Fruit fly (Drosophila melanogaster) whole organism, adult: ENCODE measurements around the gene Tsp.

Experiments used
- CG11617 ChIP-seq: fragments of 200-800 bp; sonication (Bioruptor generic); optimal IDR thresholded peaks from 2 replicates; lab custom pipeline; 2017; ENCODE audit warnings: mild to moderate bottlenecking, missing biosample characterization, missing genetic modification reagents, missing genetic modification characterization
- CG12768 ChIP-seq: fragments of 200-800 bp; sonication (Bioruptor generic); optimal IDR thresholded peaks from 2 replicates; lab custom pipeline; 2017; ENCODE audit warnings: missing biosample characterization, missing genetic modification characterization, mild to moderate bottlenecking, moderate library complexity, missing genetic modification reagents
- CG14711 ChIP-seq: fragments of 200-800 bp; sonication (Bioruptor generic); optimal IDR thresholded peaks from 2 replicates; lab custom pipeline; 2018; ENCODE audit warnings: missing biosample characterization, mild to moderate bottlenecking, missing genetic modification characterization, moderate library complexity
- CG1620 ChIP-seq: fragments of 200-800 bp; sonication (Bioruptor generic); optimal IDR thresholded peaks from 2 replicates; lab custom pipeline; 2016; ENCODE audit warnings: missing biosample characterization, missing genetic modification characterization
- CG33017 ChIP-seq: fragments of 200-800 bp; sonication (Bioruptor generic); optimal IDR thresholded peaks from 2 replicates; lab custom pipeline; 2018; ENCODE audit warnings: missing biosample characterization, mild to moderate bottlenecking, missing genetic modification characterization, moderate library complexity
- CG5204 ChIP-seq: fragments of 200-800 bp; sonication (Bioruptor generic); optimal IDR thresholded peaks from 2 replicates; lab custom pipeline; 2016; ENCODE audit warnings: missing biosample characterization, missing genetic modification characterization
- CG7045 ChIP-seq: fragments of 200-800 bp; sonication (Bioruptor generic); optimal IDR thresholded peaks from 2 replicates; lab custom pipeline; 2017; ENCODE audit warnings: missing biosample characterization, mild to moderate bottlenecking, missing genetic modification characterization
- CG7101 ChIP-seq: fragments of 200-800 bp; sonication (Bioruptor generic); optimal IDR thresholded peaks from 2 replicates; lab custom pipeline; 2018; ENCODE audit warnings: missing biosample characterization, mild to moderate bottlenecking, missing genetic modification characterization, moderate library complexity
- Clk ChIP-seq: fragments of 200-800 bp; sonication (Bioruptor generic); optimal IDR thresholded peaks from 2 replicates; lab custom pipeline; 2017; ENCODE audit warnings: missing biosample characterization, missing genetic modification characterization
- Crg-1 ChIP-seq: fragments of 200-800 bp; sonication (Bioruptor generic); optimal IDR thresholded peaks from 2 replicates; lab custom pipeline; 2016; ENCODE audit warnings: missing biosample characterization, missing genetic modification characterization
- Hr96 ChIP-seq: fragments of 200-800 bp; sonication (Bioruptor generic); optimal IDR thresholded peaks from 2 replicates; lab custom pipeline; 2016; ENCODE audit warnings: missing biosample characterization, missing genetic modification characterization
- Mnt ChIP-seq: fragments of 200-800 bp; sonication (Bioruptor generic); optimal IDR thresholded peaks from 2 replicates; lab custom pipeline; 2016; ENCODE audit warnings: missing biosample characterization, mild to moderate bottlenecking, missing genetic modification characterization
- bab1 ChIP-seq: fragments of 200-800 bp; sonication (Bioruptor generic); optimal IDR thresholded peaks from 3 replicates; lab custom pipeline; 2019; ENCODE audit warnings: missing biosample characterization, mild to moderate bottlenecking, missing genetic modification characterization, moderate library complexity
- cic ChIP-seq: fragments of 200-800 bp; sonication (Bioruptor generic); optimal IDR thresholded peaks from 2 replicates; lab custom pipeline; 2017; ENCODE audit warnings: missing biosample characterization, mild to moderate bottlenecking, missing genetic modification characterization, moderate library complexity
- cnc ChIP-seq, 2 experiments: fragments of >200 bp; optimal IDR thresholded peaks; 2 replicates each; lab custom pipeline; 2017
- kay ChIP-seq: fragments of 200-800 bp; sonication (Bioruptor generic); peaks from one replicate; lab custom pipeline; 2016; ENCODE audit warnings: missing biosample characterization, missing genetic modification characterization, borderline replicate concordance
- ovo ChIP-seq: fragments of 200-800 bp; sonication (Bioruptor generic); optimal IDR thresholded peaks from 2 replicates; lab custom pipeline; 2016; ENCODE audit warnings: missing biosample characterization, missing genetic modification characterization
- pad ChIP-seq: fragments of 200-800 bp; sonication (Bioruptor generic); optimal IDR thresholded peaks from 3 replicates; lab custom pipeline; 2017; ENCODE audit warnings: missing biosample characterization, missing genetic modification characterization, mild to moderate bottlenecking, moderate library complexity, missing genetic modification reagents
- tj ChIP-seq: fragments of 200-800 bp; sonication (Bioruptor generic); optimal IDR thresholded peaks from 3 replicates; lab custom pipeline; 2017; ENCODE audit warnings: missing biosample characterization, mild to moderate bottlenecking, missing genetic modification characterization, moderate library complexity
- toe ChIP-seq: fragments of 200-800 bp; sonication (Bioruptor generic); optimal IDR thresholded peaks from 2 replicates; lab custom pipeline; 2016; ENCODE audit warnings: missing biosample characterization, missing genetic modification characterization

Tsp gene

dm6 chr2L:6673211-6674012 lies 35.5 kb downstream of the Tsp start, which contains the start of gene Spn27A:
Spn27A (minus strand) TSS chr2L:6673347.
- no peak for TF ChIP-seq kay
- TF ChIP-seq cic (GFP tag; lab: Kevin White, UChicago) = peak; percentile 62
- TF ChIP-seq CG14711 (tag; lab: Kevin White, UChicago) = peak; percentile 61
- TF ChIP-seq Hr96 (GFP tag; lab: Kevin White, UChicago) = no peak
- TF ChIP-seq cnc (optimal IDR thresholded peaks at IDR 0.05; lab: Kevin White, UChicago) = peak; percentile 29 to 75
- TF ChIP-seq Crg-1 (GFP tag; lab: Kevin White, UChicago) = peak; percentile 64
- TF ChIP-seq CG11617 (GFP tag; lab: Kevin White, UChicago) = peak; percentile 72
- TF ChIP-seq CG5204 (GFP tag; lab: Kevin White, UChicago) = no peak
- TF ChIP-seq CG7045 (GFP tag; lab: Kevin White, UChicago) = peak; percentile 79
- TF ChIP-seq CG7101 = peak; percentile 64
- TF ChIP-seq pad = peak; percentile 97
- no peak for TF ChIP-seq toe
- TF ChIP-seq CG33017 (tag; lab: Kevin White, UChicago) = peak; percentile 11
- TF ChIP-seq Clk (GFP tag; lab: Kevin White, UChicago) = peak; percentile 68
- TF ChIP-seq Mnt (GFP tag; lab: Kevin White, UChicago) = peak; percentile 64
- TF ChIP-seq bab1 (GFP tag; lab: Kevin White, UChicago) = peak; percentile 39
- peak; percentile 66 for TF ChIP-seq CG1620 (GFP tag; lab: Kevin White, UChicago)
- peak; percentile 68 for TF ChIP-seq tj (GFP tag; lab: Kevin White, UChicago)
- TF ChIP-seq CG12768 (GFP tag; lab: Kevin White, UChicago) = peak; percentile 70
- TF ChIP-seq ovo (GFP tag; lab: Kevin White, UChicago) = peak; percentile 41

dm6 chr2L:6671409-6671808 lies 37.5 kb downstream of the Tsp start:
- TF ChIP-seq Hr96 (GFP tag; lab: Kevin White, UChicago) (no peak), Crg-1 (GFP tag; lab: Kevin White, UChicago) (no peak), CG12768 (GFP tag; lab: Kevin White, UChicago) (no peak), cnc (optimal IDR thresholded peaks at IDR 0.05; lab: Kevin White, UChicago) (no peak), cic (GFP tag; lab: Kevin White, UChicago) (no peak), bab1 (GFP tag; lab: Kevin White, UChicago) (no peak), CG5204 (GFP tag; lab: Kevin White, UChicago) (no peak), CG14711 (tag; lab: Kevin White, UChicago) (no peak), ovo (GFP tag; lab: Kevin White, UChicago) (no peak), CG33017 (tag; lab: Kevin White, UChicago) (no peak), CG7045 (GFP tag; lab: Kevin White, UChicago) (no peak), CG1620 (GFP tag; lab: Kevin White, UChicago) (no peak), pad (no peak), CG11617 (GFP tag; lab: Kevin White, UChicago) (no peak), Clk (GFP tag; lab: Kevin White, UChicago) (no peak), CG7101 (no peak)

- TF ChIP-seq Crg-1 (GFP tag; lab: Kevin White, UChicago) (peak; percentile 16), Hr96 (GFP tag; lab: Kevin White, UChicago) (peak; percentile 25), CG11617 (GFP tag; lab: Kevin White, UChicago) (peak; percentile 64), cic (GFP tag; lab: Kevin White, UChicago) (peak; percentile 72), tj (GFP tag; lab: Kevin White, UChicago) (peak; percentile 84), CG7101 (peak; percentile 63), CG5204 (GFP tag; lab: Kevin White, UChicago) (no peak), CG7045 (GFP tag; lab: Kevin White, UChicago) (peak; percentile 6), CG14711 (tag; lab: Kevin White, UChicago) (peak; percentile 23), pad (no peak), ovo (GFP tag; lab: Kevin White, UChicago) (peak; percentile 41), toe (no peak), bab1 (GFP tag; lab: Kevin White, UChicago) (peak; percentile 6), Mnt (GFP tag; lab: Kevin White, UChicago) (peak; percentile 59), CG33017 (tag; lab: Kevin White, UChicago) (peak; percentile 53), CG12768 (GFP tag; lab: Kevin White, UChicago) (peak; percentile 57)
Measured at dm6 chr2L:6667719-6668325, 41.1 kb downstream of the Tsp start, which contains the start of gene Galt. Galt (minus strand) TSS chr2L:6668033.

dm6 chr2L:6663562-6664051 lies 45.3 kb downstream of the Tsp start, which contains the start of the genes CG13771, CG34310 and cup:
CG13771 (minus strand) TSS chr2L:6663612.
CG34310 (plus strand) TSS chr2L:6663664.
cup (plus strand) TSS chr2L:6663664.
- no peak for TF ChIP-seq CG12768 (GFP tag; lab: Kevin White, UChicago)
- TF ChIP-seq ovo (GFP tag; lab: Kevin White, UChicago) = peak; percentile 43
